Worm (Caenorhabditis elegans) whole organism, mixed stage, embryonic: Measurements from ENCODE around the gene srh-56.

Experiments used
- ceh-83 ChIP-seq: fragments of 200-800 bp; sonication (Bioruptor generic); optimal IDR thresholded peaks from 2 replicates; lab custom pipeline; 2018; ENCODE audit warnings: mild to moderate bottlenecking, missing genetic modification characterization, missing compliant biosample characterization
- ces-1 ChIP-seq: fragments of 150-350 bp; optimal IDR thresholded peaks from 2 replicates; lab custom pipeline; 2014; ENCODE audit warnings: missing biosample characterization, missing genetic modification reagents, missing genetic modification characterization
- ham-2 ChIP-seq: fragments of 200-800 bp; sonication (Bioruptor generic); optimal IDR thresholded peaks from 2 replicates; lab custom pipeline; 2018; ENCODE audit warnings: mild to moderate bottlenecking, missing genetic modification characterization, missing compliant biosample characterization
- lin-13 ChIP-seq: fragments of 150-350 bp; optimal IDR thresholded peaks from 2 replicates; lab custom pipeline; 2014; ENCODE audit warnings: missing biosample characterization, missing genetic modification characterization
- mab-5 ChIP-seq: fragments of 150-350 bp; optimal IDR thresholded peaks from 2 replicates; lab custom pipeline; 2014; ENCODE audit warnings: missing biosample characterization, missing genetic modification characterization
- mep-1 ChIP-seq: fragments of 150-350 bp; optimal IDR thresholded peaks from 2 replicates; lab custom pipeline; 2017; ENCODE audit warnings: missing biosample characterization, missing genetic modification reagents, missing genetic modification characterization, inconsistent platforms
- nhr-12 ChIP-seq: fragments of 150-350 bp; optimal IDR thresholded peaks from 2 replicates; lab custom pipeline; 2014; ENCODE audit warnings: missing biosample characterization, missing genetic modification characterization
- nhr-237 ChIP-seq: fragments of 150-350 bp; optimal IDR thresholded peaks from 2 replicates; lab custom pipeline; 2014; ENCODE audit warnings: missing biosample characterization, missing genetic modification characterization
- nhr-28 ChIP-seq: fragments of 150-350 bp; optimal IDR thresholded peaks from 2 replicates; lab custom pipeline; 2014; ENCODE audit warnings: missing biosample characterization, missing genetic modification characterization
- pha-4 ChIP-seq: fragments of 150-350 bp; optimal IDR thresholded peaks from 2 replicates; lab custom pipeline; 2018; ENCODE audit warnings: missing biosample characterization, missing genetic modification reagents, missing genetic modification characterization
- unc-120 ChIP-seq: sonication (generic microtip); optimal IDR thresholded peaks from 2 replicates; lab custom pipeline; 2017; ENCODE audit warnings: missing genetic modification characterization, missing compliant biosample characterization; ENCODE audit not compliant: poor library complexity, severe bottlenecking
- unc-62 ChIP-seq: fragments of 150-350 bp; optimal IDR thresholded peaks from 2 replicates; lab custom pipeline; 2014; ENCODE audit warnings: missing biosample characterization, missing genetic modification reagents, missing genetic modification characterization
- ztf-11 ChIP-seq: fragments of 150-350 bp; optimal IDR thresholded peaks from 2 replicates; lab custom pipeline; 2014; ENCODE audit warnings: missing biosample characterization, missing genetic modification characterization

DNA sequence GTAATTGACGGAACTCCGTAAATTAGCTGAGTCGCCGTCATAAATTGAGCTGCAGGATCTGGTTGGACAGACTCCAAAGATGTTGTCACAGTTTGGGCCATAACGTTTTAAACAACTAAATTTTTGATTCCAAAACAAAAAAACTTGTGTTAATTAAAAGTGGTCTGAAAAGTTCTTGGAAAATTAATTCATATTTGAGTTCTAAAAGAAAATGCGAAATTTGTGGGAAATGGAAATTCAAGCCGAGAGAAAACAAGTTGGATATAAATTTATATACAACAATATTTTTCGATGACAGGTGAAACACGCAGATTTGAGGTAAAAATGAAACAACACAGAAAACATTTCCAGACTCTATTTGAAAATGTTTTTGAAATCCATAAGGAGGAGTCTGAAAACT, 46.4 kb upstream of the srh-56 start, which contains the start of gene srg-59:
- no peak for TF ChIP-seq nhr-237
- no peak for TF ChIP-seq nhr-12 (tag; lab: Kevin White, UChicago)
- no peak for TF ChIP-seq ceh-83 (GFP tag; lab: Kevin White, UChicago)
- no peak for TF ChIP-seq unc-120
- TF ChIP-seq ztf-11 (tag; lab: Kevin White, UChicago): no peak
- TF ChIP-seq unc-62: no peak
- TF ChIP-seq mep-1 (tag; lab: Kevin White, UChicago): no peak
- TF ChIP-seq mab-5 (tag; lab: Kevin White, UChicago): no peak
- TF ChIP-seq nhr-28: no peak
- no peak for TF ChIP-seq ham-2
- no peak for TF ChIP-seq pha-4 (tag; lab: Kevin White, UChicago)
- no peak for TF ChIP-seq lin-13
- TF ChIP-seq ces-1 (GFP tag; lab: Kevin White, UChicago): no peak
